Fruit fly (Drosophila melanogaster): ENCODE results near the gene Acox3.

Gene Acox3

DNA sequence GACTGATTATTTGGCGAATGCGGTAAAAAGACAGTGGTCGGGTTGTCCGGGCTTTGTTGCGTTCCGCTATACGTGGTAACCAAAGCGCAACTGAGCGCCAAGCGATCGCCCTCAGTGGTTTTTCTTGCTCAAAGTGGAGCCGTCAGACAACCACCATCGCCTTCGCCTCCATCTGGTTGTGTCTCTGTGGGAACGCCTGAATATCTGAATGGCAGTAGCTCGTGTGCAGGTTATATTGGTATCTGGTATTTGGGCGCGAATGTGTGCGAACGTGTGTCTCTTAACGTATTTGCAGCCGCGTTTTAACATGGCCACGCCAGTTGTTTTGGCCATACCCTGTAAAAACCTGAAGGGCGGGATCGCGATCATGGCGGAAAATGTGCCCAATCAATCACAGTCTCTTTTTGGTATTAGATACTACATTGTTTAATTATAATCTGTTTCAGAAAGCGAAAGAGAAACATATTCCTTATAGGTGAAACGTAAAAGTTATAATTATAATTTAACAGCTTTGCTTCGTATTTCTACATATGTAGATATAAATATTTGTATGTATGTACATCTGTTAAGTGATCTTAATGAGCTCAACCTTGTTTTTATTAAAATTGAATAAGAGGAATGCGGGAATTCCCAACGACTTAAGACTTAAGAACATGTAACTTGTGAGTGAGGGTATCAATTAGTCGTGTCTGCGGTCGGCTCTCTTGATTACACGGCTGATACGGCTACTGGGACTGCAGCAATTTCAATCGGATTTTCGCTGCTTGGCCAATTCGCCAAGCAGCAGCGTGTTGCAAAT, 24.0 kb upstream of the Acox3 start (continued):
- TF ChIP-seq Eip75B (GFP tag; optimal IDR thresholded peaks at IDR 0.05) = peak; percentile 46
- TF ChIP-seq fkh (GFP tag; optimal IDR thresholded peaks at IDR 0.05) = peak; percentile 10
- TF ChIP-seq CG31627 (GFP tag; optimal IDR thresholded peaks at IDR 0.05) = peak; percentile 48
- TF ChIP-seq cyc (GFP tag; optimal IDR thresholded peaks at IDR 0.05) = peak; percentile 29
- peak; percentile 48; the same call in 2 of the 3 replicates for TF ChIP-seq eg (GFP tag; IDR thresholded peaks at IDR 0.05)
- peak; percentile 49 for TF ChIP-seq CG10669 (GFP tag; optimal IDR thresholded peaks at IDR 0.05)
- peak; percentile 51 for TF ChIP-seq CG16779 (tag; optimal IDR thresholded peaks at IDR 0.05)
- TF ChIP-seq salr (GFP tag; optimal IDR thresholded peaks at IDR 0.05) = peak in 1 of 2 experiments; percentile 71
- TF ChIP-seq CG8632 (GFP tag; optimal IDR thresholded peaks at IDR 0.05) = peak; percentile 54
- no peak for TF ChIP-seq Gug (GFP tag; IDR thresholded peaks at IDR 0.05)
- TF ChIP-seq esn (GFP tag; optimal IDR thresholded peaks at IDR 0.05) = peak; percentile 62
- TF ChIP-seq vri (GFP tag; optimal IDR thresholded peaks at IDR 0.05) = peak; percentile 34
- TF ChIP-seq fd59A (GFP tag; optimal IDR thresholded peaks at IDR 0.05) = peak; percentile 56
- peak; percentile 63 for TF ChIP-seq Sox102F (GFP tag; optimal IDR thresholded peaks at IDR 0.05)
- TF ChIP-seq Lpt (GFP tag; optimal IDR thresholded peaks at IDR 0.05) = no peak
- no peak for TF ChIP-seq CG7368 (GFP tag; optimal IDR thresholded peaks at IDR 0.05)
- peak; percentile 60 for TF ChIP-seq pdm3 (GFP tag; optimal IDR thresholded peaks at IDR 0.05)
- peak; percentile 35 for TF ChIP-seq Ets21C (GFP tag; optimal IDR thresholded peaks at IDR 0.05)
- peak; percentile 67 for TF ChIP-seq CG6792 (GFP tag; optimal IDR thresholded peaks at IDR 0.05)

DNA sequence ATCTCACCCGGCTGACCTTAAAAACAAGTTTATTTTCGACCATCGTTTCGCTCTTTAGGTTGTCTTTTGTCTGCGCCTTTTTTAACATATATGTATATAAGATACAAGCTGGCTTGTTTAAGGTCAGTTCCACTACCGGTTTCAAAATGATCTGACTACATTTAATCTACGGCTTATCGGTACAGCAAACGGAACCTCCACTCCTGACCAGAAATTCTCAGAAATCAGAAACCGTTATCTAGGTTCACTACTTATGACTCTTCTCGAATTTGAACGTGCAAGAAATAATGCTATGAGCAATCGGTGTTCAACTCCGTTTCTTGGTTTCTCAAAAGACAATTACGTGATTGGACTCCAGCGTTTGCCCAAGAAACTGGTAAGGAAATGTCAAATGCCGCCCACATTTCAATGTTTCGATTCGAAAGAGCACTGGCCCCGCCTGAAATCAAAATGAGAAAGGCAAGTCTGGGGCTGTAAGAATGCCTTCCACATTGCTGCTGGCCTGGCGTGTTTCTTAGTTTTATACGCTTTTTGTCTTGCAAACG, 22.0 kb upstream of the Acox3 start:
- TF ChIP-seq esn (GFP tag; optimal IDR thresholded peaks at IDR 0.05) = no peak
- peak; percentile 35 for TF ChIP-seq Eip78C (GFP tag)
- no peak for TF ChIP-seq CG4318 (GFP tag; optimal IDR thresholded peaks at IDR 0.05)
- TF ChIP-seq CG6276 (GFP tag; optimal IDR thresholded peaks at IDR 0.05) = no peak
- TF ChIP-seq Eip93F (GFP tag; optimal IDR thresholded peaks at IDR 0.05) = no peak
- TF ChIP-seq Eip75B (GFP tag; optimal IDR thresholded peaks at IDR 0.05) = peak; percentile 1
- TF ChIP-seq CG6808 (GFP tag; optimal IDR thresholded peaks at IDR 0.05) = no peak
- no peak for TF ChIP-seq CG15336 (GFP tag; IDR thresholded peaks at IDR 0.05)
- TF ChIP-seq svp (GFP tag) = peak; percentile 13
- no peak for TF ChIP-seq CG6163 (GFP tag; IDR thresholded peaks at IDR 0.05)

DNA sequence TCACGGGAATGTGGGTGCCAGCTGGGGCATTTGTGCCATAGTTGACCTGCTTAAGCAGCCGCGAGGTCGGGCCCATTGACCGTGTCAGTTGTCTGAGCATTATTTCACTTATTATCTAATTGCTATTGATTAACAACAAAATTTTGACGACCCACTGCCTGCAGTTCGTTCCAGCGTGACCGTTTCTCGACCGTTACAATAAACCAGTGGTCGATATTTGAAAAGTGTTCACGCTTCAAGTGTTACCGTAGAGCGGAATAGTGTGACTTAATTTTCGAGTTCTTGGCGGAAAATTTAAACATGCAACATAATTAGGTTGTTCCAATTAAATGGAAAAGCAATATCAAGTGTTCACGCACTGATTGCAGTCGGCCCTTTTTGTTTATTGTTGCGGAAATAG, 19.3 kb upstream of the Acox3 start, which contains the start of gene HemK1:
Gene HemK1 (minus strand): TSS at position 190 of the 400 bp plus-strand sequence.
- TF ChIP-seq Eip75B (GFP tag; optimal IDR thresholded peaks at IDR 0.05) (peak; percentile 17), Eip78C (GFP tag) (peak; percentile 64), fd85E (GFP tag; optimal IDR thresholded peaks at IDR 0.05) (no peak), vri (GFP tag; optimal IDR thresholded peaks at IDR 0.05) (peak; percentile 28), Hr39 (GFP tag; optimal IDR thresholded peaks at IDR 0.05) (peak; percentile 40)

DNA sequence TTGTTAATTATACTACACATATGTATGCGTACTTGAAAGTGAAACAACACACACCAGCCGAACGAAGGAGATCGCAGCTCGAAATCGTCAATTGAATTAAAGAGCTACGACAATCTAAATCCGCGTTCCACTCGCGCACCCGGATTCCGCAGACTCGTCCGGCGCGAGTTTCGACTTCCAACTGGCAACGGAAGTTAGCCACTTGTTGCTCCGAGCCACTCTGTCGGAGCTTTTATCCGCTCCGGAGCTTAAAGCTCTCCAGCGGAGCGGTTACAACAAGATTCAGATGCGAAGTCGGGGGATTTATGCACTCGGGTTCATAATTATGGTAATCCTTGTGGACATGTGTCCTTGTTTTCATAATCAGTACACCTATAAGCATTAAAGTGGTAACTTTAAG, 17.3 kb upstream of the Acox3 start, which contains the start of gene Rchy1:
Gene Rchy1 (minus strand): TSS at position 173 of the 400 bp plus-strand sequence.
- TF ChIP-seq CG6854 (GFP tag; optimal IDR thresholded peaks at IDR 0.05) (peak; percentile 12), CG8632 (GFP tag; optimal IDR thresholded peaks at IDR 0.05) (peak; percentile 12), net (GFP tag; optimal IDR thresholded peaks at IDR 0.05) (peak; percentile 33), ss (GFP tag; optimal IDR thresholded peaks at IDR 0.05) (peak in 1 of 2 experiments; percentile 25), svp (GFP tag) (peak; percentile 72), eg (GFP tag; IDR thresholded peaks at IDR 0.05) (peak; percentile 67), CG15336 (GFP tag; IDR thresholded peaks at IDR 0.05) (peak; percentile 21; the same call in 1 of the 2 replicates), CG3919 (GFP tag; optimal IDR thresholded peaks at IDR 0.05) (peak; percentile 12), CG6808 (GFP tag; optimal IDR thresholded peaks at IDR 0.05) (no peak), CG1621 (tag; optimal IDR thresholded peaks at IDR 0.05) (peak; percentile 68), fd85E (GFP tag; optimal IDR thresholded peaks at IDR 0.05) (no peak), Ets21C (GFP tag; optimal IDR thresholded peaks at IDR 0.05) (no peak), CG8119 (GFP tag; IDR thresholded peaks at IDR 0.05) (peak; percentile 48; the same call in 1 of the 3 replicates), Eip78C (GFP tag) (peak; percentile 78), CG6163 (GFP tag; IDR thresholded peaks at IDR 0.05) (peak; percentile 42; the same call in 1 of the 3 replicates), Sox102F (GFP tag; optimal IDR thresholded peaks at IDR 0.05) (peak; percentile 36), CG11294 (GFP tag; IDR thresholded peaks at IDR 0.05) (no peak; the same call in 1 of the 2 replicates), CG16779 (tag; optimal IDR thresholded peaks at IDR 0.05) (peak; percentile 34), CG9139 (GFP tag; optimal IDR thresholded peaks at IDR 0.05) (peak; percentile 10)
